Fruit fly (Drosophila melanogaster) whole organism, adult: ENCODE measurements around the gene bdl.

Experiments used
- CG11617 ChIP-seq: fragments of 200-800 bp; sonication (Bioruptor generic); optimal IDR thresholded peaks from 2 replicates; lab custom pipeline; 2017; ENCODE audit warnings: mild to moderate bottlenecking, missing biosample characterization, missing genetic modification reagents, missing genetic modification characterization
- CG14711 ChIP-seq: fragments of 200-800 bp; sonication (Bioruptor generic); optimal IDR thresholded peaks from 2 replicates; lab custom pipeline; 2018; ENCODE audit warnings: missing biosample characterization, mild to moderate bottlenecking, missing genetic modification characterization, moderate library complexity
- CG33017 ChIP-seq: fragments of 200-800 bp; sonication (Bioruptor generic); optimal IDR thresholded peaks from 2 replicates; lab custom pipeline; 2018; ENCODE audit warnings: missing biosample characterization, mild to moderate bottlenecking, missing genetic modification characterization, moderate library complexity
- CG7045 ChIP-seq: fragments of 200-800 bp; sonication (Bioruptor generic); optimal IDR thresholded peaks from 2 replicates; lab custom pipeline; 2017; ENCODE audit warnings: missing biosample characterization, mild to moderate bottlenecking, missing genetic modification characterization
- CG7101 ChIP-seq: fragments of 200-800 bp; sonication (Bioruptor generic); optimal IDR thresholded peaks from 2 replicates; lab custom pipeline; 2018; ENCODE audit warnings: missing biosample characterization, mild to moderate bottlenecking, missing genetic modification characterization, moderate library complexity
- Clk ChIP-seq: fragments of 200-800 bp; sonication (Bioruptor generic); optimal IDR thresholded peaks from 2 replicates; lab custom pipeline; 2017; ENCODE audit warnings: missing biosample characterization, missing genetic modification characterization
- Crg-1 ChIP-seq: fragments of 200-800 bp; sonication (Bioruptor generic); optimal IDR thresholded peaks from 2 replicates; lab custom pipeline; 2016; ENCODE audit warnings: missing biosample characterization, missing genetic modification characterization
- Hr96 ChIP-seq: fragments of 200-800 bp; sonication (Bioruptor generic); optimal IDR thresholded peaks from 2 replicates; lab custom pipeline; 2016; ENCODE audit warnings: missing biosample characterization, missing genetic modification characterization
- Mnt ChIP-seq: fragments of 200-800 bp; sonication (Bioruptor generic); optimal IDR thresholded peaks from 2 replicates; lab custom pipeline; 2016; ENCODE audit warnings: missing biosample characterization, mild to moderate bottlenecking, missing genetic modification characterization
- cnc ChIP-seq, 2 experiments: fragments of >200 bp; optimal IDR thresholded peaks; 2 replicates each; lab custom pipeline; 2017
- kay ChIP-seq: fragments of 200-800 bp; sonication (Bioruptor generic); peaks from one replicate; lab custom pipeline; 2016; ENCODE audit warnings: missing biosample characterization, missing genetic modification characterization, borderline replicate concordance
- pad ChIP-seq: fragments of 200-800 bp; sonication (Bioruptor generic); optimal IDR thresholded peaks from 3 replicates; lab custom pipeline; 2017; ENCODE audit warnings: missing biosample characterization, missing genetic modification characterization, mild to moderate bottlenecking, moderate library complexity, missing genetic modification reagents
- tj ChIP-seq: fragments of 200-800 bp; sonication (Bioruptor generic); optimal IDR thresholded peaks from 3 replicates; lab custom pipeline; 2017; ENCODE audit warnings: missing biosample characterization, mild to moderate bottlenecking, missing genetic modification characterization, moderate library complexity
- toe ChIP-seq: fragments of 200-800 bp; sonication (Bioruptor generic); optimal IDR thresholded peaks from 2 replicates; lab custom pipeline; 2016; ENCODE audit warnings: missing biosample characterization, missing genetic modification characterization

- no peak for TF ChIP-seq cnc (optimal IDR thresholded peaks at IDR 0.05; lab: Kevin White, UChicago)
- TF ChIP-seq CG33017 (tag; lab: Kevin White, UChicago), result no peak
- no peak for TF ChIP-seq Mnt (GFP tag; lab: Kevin White, UChicago)
- no peak for TF ChIP-seq toe (GFP tag; lab: Kevin White, UChicago)
- TF ChIP-seq pad, result no peak
- TF ChIP-seq Clk (GFP tag; lab: Kevin White, UChicago), result no peak
- no peak for TF ChIP-seq kay (GFP tag; lab: Kevin White, UChicago)
- TF ChIP-seq CG11617 (GFP tag; lab: Kevin White, UChicago), result no peak
- no peak for TF ChIP-seq Crg-1 (GFP tag; lab: Kevin White, UChicago)
- no peak for TF ChIP-seq CG14711
- TF ChIP-seq Hr96, result no peak
- TF ChIP-seq tj (GFP tag; lab: Kevin White, UChicago), result no peak
- no peak for TF ChIP-seq CG7045 (GFP tag; lab: Kevin White, UChicago)
- TF ChIP-seq CG7101 (tag; lab: Kevin White, UChicago), result no peak
Observed at dm6 chr2L:4372802-4373570, 48.6 kb downstream of the bdl start.
